Fruit fly (Drosophila melanogaster): Measurements from ENCODE around the gene CG9427.

Gene CG9427

DNA sequence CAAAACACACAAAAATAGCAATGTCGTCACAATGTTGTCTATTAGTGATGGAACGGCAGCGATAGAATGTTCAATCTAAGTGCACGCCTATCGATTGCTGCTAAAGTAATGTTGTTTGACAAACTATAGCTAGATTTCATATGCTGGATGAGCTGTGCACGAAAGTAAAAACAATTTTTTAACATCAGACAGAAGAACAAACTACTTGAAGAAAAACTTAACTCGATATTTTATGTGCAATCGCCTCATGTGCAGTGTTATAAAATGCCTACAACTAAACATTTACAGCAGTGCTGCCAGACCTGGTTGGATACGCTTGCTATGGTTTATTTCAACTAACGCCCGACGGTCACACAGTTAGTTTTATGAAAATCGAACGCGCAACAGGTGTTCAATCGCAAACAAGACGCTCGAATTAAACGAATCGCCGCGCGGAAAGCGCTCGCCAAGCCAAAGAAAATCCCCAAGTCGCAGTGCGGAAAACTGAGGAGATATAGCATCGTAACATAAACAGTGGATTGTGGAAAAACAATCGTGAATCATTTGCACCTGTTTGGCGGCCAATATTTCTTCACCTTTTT lies 35.7 kb downstream of the CG9427 start, which contains the start of the genes bocks and CG8312 (continued):
- peak; percentile 3 for TF ChIP-seq Chrac-16 (GFP tag; optimal IDR thresholded peaks at IDR 0.05)
- no peak for TF ChIP-seq CG10274 (GFP tag; optimal IDR thresholded peaks at IDR 0.05)
- peak; percentile 57 for TF ChIP-seq Nf-YB (GFP tag; optimal IDR thresholded peaks at IDR 0.05)
- TF ChIP-seq wdn (GFP tag; IDR thresholded peaks at IDR 0.05) = no peak
- TF ChIP-seq CG11247 (GFP tag; IDR thresholded peaks at IDR 0.05) = no peak
- no peak for TF ChIP-seq Rfx (GFP tag; IDR thresholded peaks at IDR 0.05)
- TF ChIP-seq CG9437 (GFP tag; optimal IDR thresholded peaks at IDR 0.05) = no peak
- peak; percentile 92 for TF ChIP-seq CG2116 (GFP tag; optimal IDR thresholded peaks at IDR 0.05)
- peak; percentile 65 for TF ChIP-seq CG30403 (GFP tag; optimal IDR thresholded peaks at IDR 0.05)
- no peak for TF ChIP-seq CG16813 (GFP tag; IDR thresholded peaks at IDR 0.05; ENCODE audit: partially characterized antibody)
- no peak for TF ChIP-seq tup (GFP tag; optimal IDR thresholded peaks at IDR 0.05)
- TF ChIP-seq Gsc (GFP tag; IDR thresholded peaks at IDR 0.05) = no peak
- no peak for TF ChIP-seq br (optimal IDR thresholded peaks at IDR 0.05)
- peak; percentile 48 for TF ChIP-seq CG7786 (GFP tag; optimal IDR thresholded peaks at IDR 0.05)
- TF ChIP-seq kni (GFP tag; optimal IDR thresholded peaks at IDR 0.05) = no peak
- no peak for TF ChIP-seq CG11695 (GFP tag; IDR thresholded peaks at IDR 0.05)
- peak; percentile 17 for TF ChIP-seq CG12071 (GFP tag; optimal IDR thresholded peaks at IDR 0.05)
- no peak for TF ChIP-seq Vsx1 (GFP tag; optimal IDR thresholded peaks at IDR 0.05)
- TF ChIP-seq CG15479 (GFP tag; optimal IDR thresholded peaks at IDR 0.05) = peak; percentile 83
- TF ChIP-seq Dek (tag; optimal IDR thresholded peaks at IDR 0.05) = no peak
- no peak for TF ChIP-seq CG10959 (GFP tag; IDR thresholded peaks at IDR 0.05)
- TF ChIP-seq CG17568 (GFP tag; optimal IDR thresholded peaks at IDR 0.05) = no peak
- TF ChIP-seq Camta (GFP tag; optimal IDR thresholded peaks at IDR 0.05) = peak; percentile 57
- no peak for TF ChIP-seq CG31388 (GFP tag; optimal IDR thresholded peaks at IDR 0.05)
- peak; percentile 77 for TF ChIP-seq CG17186 (GFP tag; optimal IDR thresholded peaks at IDR 0.05)
- peak; percentile 58 for TF ChIP-seq sug (tag; optimal IDR thresholded peaks at IDR 0.05)
- no peak for TF ChIP-seq cg (GFP tag; optimal IDR thresholded peaks at IDR 0.05)
- TF ChIP-seq CG11696 (GFP tag; IDR thresholded peaks at IDR 0.05) = no peak
- peak; percentile 57 for TF ChIP-seq CG12391 (tag; optimal IDR thresholded peaks at IDR 0.05)
- peak; percentile 5 for TF ChIP-seq grn (GFP tag; optimal IDR thresholded peaks at IDR 0.05)
- TF ChIP-seq CG13296 (GFP tag; optimal IDR thresholded peaks at IDR 0.05) = peak; percentile 42
- TF ChIP-seq CG17912 (GFP tag; optimal IDR thresholded peaks at IDR 0.05) = peak; percentile 64
- TF ChIP-seq sd (tag; optimal IDR thresholded peaks at IDR 0.05) = peak; percentile 57
- TF ChIP-seq odd (GFP tag; optimal IDR thresholded peaks at IDR 0.05) = peak; percentile 12
- TF ChIP-seq Ada2b (GFP tag; IDR thresholded peaks at IDR 0.05) = no peak
- no peak for TF ChIP-seq CG16815 (GFP tag; optimal IDR thresholded peaks at IDR 0.05)
- peak; percentile 97 for TF ChIP-seq CG9797 (GFP tag; optimal IDR thresholded peaks at IDR 0.05)
- TF ChIP-seq CG6654 (GFP tag; optimal IDR thresholded peaks at IDR 0.05) = no peak
- TF ChIP-seq CG12155 (GFP tag; optimal IDR thresholded peaks at IDR 0.05) = peak; percentile 44
- TF ChIP-seq aop (GFP tag; IDR thresholded peaks at IDR 0.05) = no peak
- peak; percentile 24 for TF ChIP-seq CG18599 (GFP tag; optimal IDR thresholded peaks at IDR 0.05)
- TF ChIP-seq Aef1 (GFP tag; IDR thresholded peaks at IDR 0.05) = no peak
- peak; percentile 49 to 64 for TF ChIP-seq dpn (GFP tag; optimal IDR thresholded peaks at IDR 0.05)
- peak; percentile 94 for TF ChIP-seq scrt (GFP tag; optimal IDR thresholded peaks at IDR 0.05)
- peak; percentile 35 for TF ChIP-seq ftz-f1 (GFP tag; optimal IDR thresholded peaks at IDR 0.05)
- no peak for TF ChIP-seq CG2202 (tag; optimal IDR thresholded peaks at IDR 0.05)
- TF ChIP-seq Atf-2 (GFP tag; optimal IDR thresholded peaks at IDR 0.05) = peak; percentile 51
- TF ChIP-seq CG13424 (tag; optimal IDR thresholded peaks at IDR 0.05) = peak; percentile 40
- TF ChIP-seq btn (GFP tag; optimal IDR thresholded peaks at IDR 0.05) = no peak
- peak; percentile 45 for TF ChIP-seq CG4617 (GFP tag; optimal IDR thresholded peaks at IDR 0.05; ENCODE audit: borderline replicate concordance)
- no peak for TF ChIP-seq H2.0 (GFP tag; IDR thresholded peaks at IDR 0.05)

Measured in whole organism, embryonic.